Worm (Caenorhabditis elegans) whole organism, young adult: ENCODE results near the gene F23D12.7.

Experiments
- C06A6.2 ChIP-seq: fragments of 200-800 bp; sonication (Bioruptor generic); conservative IDR thresholded peaks from 2 replicates; pipeline ENCODE4 v1.3.6; 2022; ENCODE audit warnings: missing genetic modification characterization, missing compliant biosample characterization
- D2030.7 ChIP-seq: fragments of 200-800 bp; sonication (Bioruptor generic); IDR thresholded peaks from 2 replicates; pipeline ENCODE4 v1.3.6; 2022; ENCODE audit warnings: missing genetic modification reagents, missing genetic modification characterization, missing compliant biosample characterization
- F23B12.7 ChIP-seq: sonication (generic microtip); optimal IDR thresholded peaks from 2 replicates; lab custom pipeline; 2017; ENCODE audit warnings: missing genetic modification characterization, mild to moderate bottlenecking, missing compliant biosample characterization, antibody characterized with exemption, moderate library complexity; ENCODE audit not compliant: insufficient read depth
- F33H1.4 ChIP-seq: fragments of 200-800 bp; sonication (Bioruptor generic); IDR thresholded peaks from 2 replicates; pipeline ENCODE4 v1.3.6; 2022; ENCODE audit warnings: missing genetic modification reagents, missing genetic modification characterization, missing compliant biosample characterization
- F37B4.10 ChIP-seq: fragments of 200-800 bp; sonication (Bioruptor generic); IDR thresholded peaks from 2 replicates; pipeline ENCODE4 v1.3.6; 2022; ENCODE audit warnings: missing genetic modification characterization, missing compliant biosample characterization
- F55B11.4 ChIP-seq: sonication (generic microtip); optimal IDR thresholded peaks from 2 replicates; lab custom pipeline; 2016; ENCODE audit warnings: missing compliant biosample characterization, missing genetic modification characterization, borderline replicate concordance; ENCODE audit not compliant: insufficient read depth
- F57A8.1 ChIP-seq: fragments of 200-800 bp; sonication (Bioruptor generic); optimal IDR thresholded peaks from 2 replicates; lab custom pipeline; 2018; ENCODE audit warnings: mild to moderate bottlenecking, missing genetic modification characterization, moderate library complexity, missing compliant biosample characterization
- T07F8.4 ChIP-seq: sonication (generic microtip); optimal IDR thresholded peaks from 2 replicates; lab custom pipeline; 2016; ENCODE audit warnings: mild to moderate bottlenecking, missing genetic modification characterization, moderate library complexity, missing compliant biosample characterization
- Y53G8AR.9 ChIP-seq: fragments of 200-800 bp; sonication (Bioruptor generic); conservative IDR thresholded peaks from 2 replicates; pipeline ENCODE4 v1.3.6; 2022; ENCODE audit warnings: missing genetic modification reagents, missing genetic modification characterization, missing compliant biosample characterization
- Y56A3A.18 ChIP-seq: fragments of 200-800 bp; sonication (Bioruptor generic); IDR thresholded peaks from 2 replicates; pipeline ENCODE4 v1.3.6; 2022; ENCODE audit warnings: missing genetic modification reagents, missing genetic modification characterization, missing compliant biosample characterization
- aptf-3 ChIP-seq: fragments of 200-800 bp; sonication (Bioruptor generic); IDR thresholded peaks from 2 replicates; pipeline ENCODE4 v1.3.6; 2022; ENCODE audit warnings: missing genetic modification characterization, missing compliant biosample characterization
- atf-7 ChIP-seq: sonication (generic microtip); optimal IDR thresholded peaks from 2 replicates; lab custom pipeline; 2017; ENCODE audit warnings: mild to moderate bottlenecking, missing genetic modification characterization, missing compliant biosample characterization
- attf-6 ChIP-seq: fragments of 200-800 bp; sonication (Bioruptor generic); IDR thresholded peaks from 2 replicates; pipeline ENCODE4 v1.3.6; 2022; ENCODE audit warnings: missing genetic modification reagents, missing genetic modification characterization, missing compliant biosample characterization
- ccch-3 ChIP-seq: fragments of 200-800 bp; sonication (Bioruptor generic); optimal IDR thresholded peaks from 2 replicates; lab custom pipeline; 2018; ENCODE audit warnings: mild to moderate bottlenecking, missing genetic modification characterization, missing compliant biosample characterization
- cebp-1 ChIP-seq, 2 experiments: fragments of 200-800 bp in 1 of 2; sonication (Bioruptor generic) in 1 of 2; sonication (generic microtip) in 1 of 2; IDR thresholded peaks in 1 of 2; optimal IDR thresholded peaks in 1 of 2; 2 replicates each; pipeline versions ENCODE4 v1.3.6 to Lab custom; 2017 to 2022; ENCODE audit warnings: missing compliant biosample characterization in 2 of 2, missing genetic modification characterization in 2 of 2, mild to moderate bottlenecking in 1 of 2, missing genetic modification reagents in 1 of 2, moderate library complexity in 1 of 2
- ceh-27 ChIP-seq: fragments of 200-800 bp; sonication (Bioruptor generic); optimal IDR thresholded peaks from 2 replicates; lab custom pipeline; 2018; ENCODE audit warnings: mild to moderate bottlenecking, missing genetic modification characterization, moderate library complexity, missing compliant biosample characterization
- die-1 ChIP-seq: sonication (generic microtip); optimal IDR thresholded peaks from 2 replicates; lab custom pipeline; 2016; ENCODE audit warnings: missing genotype, mild to moderate bottlenecking, missing genetic modification characterization, missing compliant biosample characterization
- dox-1 ChIP-seq: fragments of 200-800 bp; sonication (Bioruptor generic); IDR thresholded peaks from 2 replicates; pipeline ENCODE4 v1.3.6; 2022; ENCODE audit warnings: missing genetic modification reagents, missing genetic modification characterization, missing compliant biosample characterization
- dpff-1 ChIP-seq: sonication (generic microtip); optimal IDR thresholded peaks from 2 replicates; lab custom pipeline; 2017; ENCODE audit warnings: mild to moderate bottlenecking, missing genetic modification characterization, missing compliant biosample characterization
- dpl-1 ChIP-seq: fragments of 150-350 bp; optimal IDR thresholded peaks from 2 replicates; lab custom pipeline; 2014; ENCODE audit warnings: missing biosample characterization, missing genetic modification reagents, missing genetic modification characterization
- efl-1 ChIP-seq: fragments of 150-350 bp; optimal IDR thresholded peaks from 2 replicates; lab custom pipeline; 2014; ENCODE audit warnings: missing biosample characterization, missing genetic modification reagents, missing genetic modification characterization
- egrh-3 ChIP-seq: fragments of 200-800 bp; sonication (Bioruptor generic); IDR thresholded peaks from 2 replicates; pipeline ENCODE4 v1.3.6; 2022; ENCODE audit warnings: missing genetic modification reagents, missing genetic modification characterization, missing compliant biosample characterization
- him-1 ChIP-seq: sonication (generic microtip); optimal IDR thresholded peaks from 2 replicates; lab custom pipeline; 2016; ENCODE audit warnings: missing genotype, missing genetic modification reagents, missing genetic modification characterization, missing compliant biosample characterization
- hmg-1.2 ChIP-seq: fragments of 200-800 bp; sonication (Bioruptor generic); IDR thresholded peaks from 2 replicates; pipeline ENCODE4 v1.3.6; 2022; ENCODE audit warnings: missing genetic modification reagents, missing genetic modification characterization, missing compliant biosample characterization
- let-607 ChIP-seq, 2 experiments: fragments of 200-800 bp in 1 of 2; sonication (Bioruptor generic) in 1 of 2; sonication (generic microtip) in 1 of 2; optimal IDR thresholded peaks; 2 replicates each; lab custom pipeline; 2016 to 2018; ENCODE audit warnings: mild to moderate bottlenecking in 2 of 2, missing compliant biosample characterization in 2 of 2, missing genetic modification characterization in 2 of 2, moderate library complexity in 2 of 2, missing genotype in 1 of 2
- lin-40 ChIP-seq: sonication (generic microtip); optimal IDR thresholded peaks from 2 replicates; lab custom pipeline; 2016; ENCODE audit warnings: missing genetic modification characterization, mild to moderate bottlenecking, missing compliant biosample characterization, missing genotype, missing genetic modification reagents
- lin-54 ChIP-seq: fragments of 200-800 bp; sonication (Bioruptor generic); optimal IDR thresholded peaks from 2 replicates; lab custom pipeline; 2018; ENCODE audit warnings: mild to moderate bottlenecking, missing genetic modification characterization, missing compliant biosample characterization
- madf-3 ChIP-seq: fragments of 200-800 bp; sonication (Bioruptor generic); IDR thresholded peaks from 2 replicates; pipeline ENCODE4 v1.3.6; 2022; ENCODE audit warnings: missing genetic modification reagents, missing genetic modification characterization, missing compliant biosample characterization
- mxl-1 ChIP-seq: sonication (generic microtip); optimal IDR thresholded peaks from 2 replicates; lab custom pipeline; 2016; ENCODE audit warnings: missing genetic modification characterization, missing compliant biosample characterization
- nfya-1 ChIP-seq: sonication (generic microtip); optimal IDR thresholded peaks from 2 replicates; lab custom pipeline; 2017; ENCODE audit warnings: antibody characterized with exemption, missing compliant biosample characterization, missing genetic modification characterization, borderline replicate concordance; ENCODE audit not compliant: insufficient read depth
- nfya-2 ChIP-seq: fragments of 200-800 bp; sonication (Bioruptor generic); IDR thresholded peaks from 2 replicates; pipeline ENCODE4 v1.3.6; 2022; ENCODE audit warnings: missing genetic modification reagents, missing genetic modification characterization, missing compliant biosample characterization
- nfyb-1 ChIP-seq: fragments of 200-800 bp; sonication (Bioruptor generic); IDR thresholded peaks from 2 replicates; pipeline ENCODE4 v1.3.6; 2022; ENCODE audit warnings: missing genetic modification reagents, missing genetic modification characterization, missing compliant biosample characterization
- nhr-120 ChIP-seq: fragments of 200-800 bp; sonication (Bioruptor generic); IDR thresholded peaks from 2 replicates; pipeline ENCODE4 v1.3.6; 2022; ENCODE audit warnings: missing genetic modification characterization, missing compliant biosample characterization
- nhr-179 ChIP-seq: sonication (generic microtip); optimal IDR thresholded peaks from 2 replicates; lab custom pipeline; 2016; ENCODE audit warnings: mild to moderate bottlenecking, missing genetic modification characterization, missing compliant biosample characterization
- nhr-27 ChIP-seq: fragments of 200-800 bp; sonication (Bioruptor generic); optimal IDR thresholded peaks from 2 replicates; lab custom pipeline; 2018; ENCODE audit warnings: mild to moderate bottlenecking, missing genetic modification characterization, moderate library complexity, missing compliant biosample characterization
- pbrm-1 ChIP-seq: fragments of 200-800 bp; sonication (Bioruptor generic); IDR thresholded peaks from 2 replicates; pipeline ENCODE4 v1.3.6; 2022; ENCODE audit warnings: missing genetic modification reagents, missing genetic modification characterization, missing compliant biosample characterization
- pha-4 ChIP-seq: fragments of 150-350 bp; sonication (generic microtip); optimal IDR thresholded peaks from 2 replicates; lab custom pipeline; 2014; ENCODE audit warnings: missing biosample characterization, missing genetic modification reagents, missing genetic modification characterization
- snpc-1.3 ChIP-seq: sonication (generic microtip); optimal IDR thresholded peaks from 2 replicates; lab custom pipeline; 2017; ENCODE audit warnings: missing genetic modification characterization, mild to moderate bottlenecking, missing compliant biosample characterization, antibody characterized with exemption, moderate library complexity, missing genotype, missing genetic modification reagents; ENCODE audit not compliant: insufficient read depth
- snpc-3.4 ChIP-seq: sonication (generic microtip); optimal IDR thresholded peaks from 2 replicates; lab custom pipeline; 2017; ENCODE audit warnings: missing genetic modification characterization, mild to moderate bottlenecking, missing compliant biosample characterization, antibody characterized with exemption, moderate library complexity, missing genotype, missing genetic modification reagents
- snpc-4 ChIP-seq, 5 experiments: fragments of 150-350 bp in 1 of 5; sonication (generic microtip) in 4 of 5; optimal IDR thresholded peaks; 2 replicates each; lab custom pipeline; 2014 to 2018; ENCODE audit warnings: missing genetic modification characterization in 5 of 5, missing biosample characterization in 3 of 5, antibody characterized with exemption in 2 of 5, mild to moderate bottlenecking in 2 of 5, missing compliant biosample characterization in 2 of 5, missing genotype in 2 of 5, moderate library complexity in 2 of 5, missing genetic modification reagents in 1 of 5
- tbp1 ChIP-seq: fragments of 200-800 bp; sonication (Bioruptor generic); optimal IDR thresholded peaks from 2 replicates; lab custom pipeline; 2018; ENCODE audit warnings: mild to moderate bottlenecking, missing genetic modification characterization, missing compliant biosample characterization
- xnd-1 ChIP-seq: sonication (generic microtip); optimal IDR thresholded peaks from 2 replicates; lab custom pipeline; 2016; ENCODE audit warnings: missing genotype, missing genetic modification reagents, missing genetic modification characterization, missing compliant biosample characterization
- ztf-22 ChIP-seq: fragments of 200-800 bp; sonication (Bioruptor generic); optimal IDR thresholded peaks from 2 replicates; lab custom pipeline; 2018; ENCODE audit warnings: mild to moderate bottlenecking, missing genetic modification characterization, moderate library complexity, missing compliant biosample characterization
- ztf-28 ChIP-seq: fragments of 200-800 bp; sonication (Bioruptor generic); IDR thresholded peaks from 2 replicates; pipeline ENCODE4 v1.3.6; 2022; ENCODE audit warnings: missing genetic modification reagents, missing genetic modification characterization, missing compliant biosample characterization

The F23D12.7 gene

DNA sequence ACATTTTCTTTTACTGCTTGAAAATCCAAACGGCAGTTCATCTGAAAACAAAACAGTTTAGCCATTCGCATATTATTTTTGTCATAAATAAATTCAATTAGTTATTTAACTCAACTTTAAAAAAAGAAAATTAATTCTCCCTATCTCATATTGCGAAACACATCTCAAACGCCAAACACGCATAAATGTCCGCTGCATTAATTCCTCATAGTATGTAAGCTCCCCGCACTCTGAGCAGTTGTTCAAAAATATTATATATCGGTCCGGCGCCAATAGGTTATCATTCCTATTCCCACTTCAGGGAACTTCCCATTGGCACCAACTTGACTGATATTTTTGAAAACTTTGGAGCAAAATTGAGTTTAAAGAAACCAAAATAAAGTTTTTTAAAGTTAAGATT, 24.6 kb upstream of the F23D12.7 start (continued):
- TF ChIP-seq nfya-2 (GFP tag; lab: Robert Waterston, UW) = no peak
- peak; percentile 61; the same call in 1 of the 2 replicates for TF ChIP-seq cebp-1 (GFP tag; IDR thresholded peaks at IDR 0.05; lab: Robert Waterston, UW)
- peak; percentile 93 for TF ChIP-seq cebp-1 (tag; optimal IDR thresholded peaks at IDR 0.05; lab: Kevin White, UChicago)
- TF ChIP-seq snpc-4 (GFP tag; optimal IDR thresholded peaks at IDR 0.05; lab: Kevin White, UChicago) = peak; percentile 96
- peak; percentile 92 to 98 (median 97) for TF ChIP-seq snpc-4 (tag; optimal IDR thresholded peaks at IDR 0.05; lab: Kevin White, UChicago)
- peak; percentile 10; the same call in 1 of the 2 replicates for TF ChIP-seq hmg-1.2 (GFP tag; lab: Robert Waterston, UW)
- peak; percentile 43 for TF ChIP-seq tbp1 (GFP tag; lab: Kevin White, UChicago)

DNA sequence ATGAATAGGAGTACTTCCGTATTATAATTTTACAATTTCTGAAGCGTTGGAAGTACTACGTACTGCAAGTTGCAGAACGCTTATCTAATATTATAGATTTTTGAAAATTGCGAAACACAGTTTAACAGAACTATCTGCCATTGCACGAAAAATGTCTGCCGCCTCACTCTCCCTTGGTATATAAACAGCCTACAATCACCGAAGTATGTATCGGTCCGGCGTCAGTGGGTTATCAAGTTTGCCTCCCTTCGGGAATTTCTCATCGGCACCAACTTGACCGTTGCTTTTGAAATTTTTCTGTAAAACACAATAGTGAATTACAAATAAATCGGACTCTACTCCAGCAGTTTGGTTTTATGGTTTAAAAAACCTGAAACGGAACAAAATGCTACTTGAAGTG, 23.7 kb upstream of the F23D12.7 start:
- TF ChIP-seq ztf-28 (GFP tag; lab: Robert Waterston, UW) (no peak), Y56A3A.18 (GFP tag; lab: Robert Waterston, UW) (peak; percentile 56; the same call in 1 of the 2 replicates), egrh-3 (GFP tag; lab: Robert Waterston, UW) (no peak), pha-4 (no peak), atf-7 (no peak), snpc-1.3 (tag; lab: Kevin White, UChicago) (no peak), D2030.7 (GFP tag; lab: Robert Waterston, UW) (no peak), attf-6 (no peak), die-1 (tag; lab: Kevin White, UChicago) (no peak), ceh-27 (no peak), snpc-3.4 (no peak), snpc-4 (GFP tag; optimal IDR thresholded peaks at IDR 0.05; lab: Kevin White, UChicago) (peak; percentile 56), snpc-4 (tag; optimal IDR thresholded peaks at IDR 0.05; lab: Kevin White, UChicago) (peak; percentile 90 to 98 (median 96)), C06A6.2 (no peak), nhr-27 (no peak), pbrm-1 (GFP tag; lab: Robert Waterston, UW) (0 out of 2 replicates have a peak, but pooled peaks have one; percentile 17), nfyb-1 (peak; percentile 61; the same call in 1 of the 2 replicates), Y53G8AR.9 (GFP tag; lab: Robert Waterston, UW) (no peak; the same call in 1 of the 2 replicates), ztf-22 (GFP tag; lab: Kevin White, UChicago) (no peak), nfya-1 (tag; lab: Kevin White, UChicago) (no peak), xnd-1 (no peak), him-1 (tag; lab: Kevin White, UChicago) (no peak), lin-54 (no peak), nhr-179 (tag; lab: Kevin White, UChicago) (peak; percentile 25), F23B12.7 (tag; lab: Kevin White, UChicago) (no peak), F55B11.4 (no peak), F37B4.10 (GFP tag; lab: Robert Waterston, UW) (no peak), efl-1 (GFP tag; lab: Kevin White, UChicago) (no peak), nhr-120 (GFP tag; lab: Robert Waterston, UW) (no peak), dox-1 (GFP tag; lab: Robert Waterston, UW) (no peak; the same call in 1 of the 2 replicates), F57A8.1 (GFP tag; lab: Kevin White, UChicago) (no peak), dpl-1 (no peak), F33H1.4 (GFP tag; lab: Robert Waterston, UW) (no peak), let-607 (tag; optimal IDR thresholded peaks at IDR 0.05; lab: Kevin White, UChicago) (peak in 1 of 2 experiments; percentile 35), aptf-3 (GFP tag; lab: Robert Waterston, UW) (no peak), madf-3 (GFP tag; lab: Robert Waterston, UW) (0 out of 2 replicates have a peak, but pooled peaks have one; percentile 64), ccch-3 (GFP tag; lab: Kevin White, UChicago) (no peak), dpff-1 (tag; lab: Kevin White, UChicago) (no peak), mxl-1 (no peak), lin-40 (tag; lab: Kevin White, UChicago) (peak; percentile 49), T07F8.4 (tag; lab: Kevin White, UChicago) (no peak)
